Worm (Caenorhabditis elegans): ENCODE results near the gene ndx-3.
"Not testable (repeated sequence)": the region's sequence is repeated elsewhere in the genome, so short reads cannot be mapped to it uniquely, and the experiment has no call there.

Gene ndx-3

ce11 chrII:4915572-4915971 lies 37.8 kb upstream of the ndx-3 start:
- TF ChIP-seq ceh-30 (tag; optimal IDR thresholded peaks at IDR 0.05), result no peak
- TF ChIP-seq zip-5 (tag; optimal IDR thresholded peaks at IDR 0.05), result no peak
- TF ChIP-seq mec-3 (tag; optimal IDR thresholded peaks at IDR 0.05; ENCODE audit: borderline replicate concordance), result no peak
- no peak for TF ChIP-seq pax-1 (tag; optimal IDR thresholded peaks at IDR 0.05)
- no peak for TF ChIP-seq ceh-31 (tag; optimal IDR thresholded peaks at IDR 0.05)
- no peak for TF ChIP-seq pag-3 (tag; optimal IDR thresholded peaks at IDR 0.05; ENCODE audit: borderline replicate concordance)
- TF ChIP-seq ceh-18 (tag; optimal IDR thresholded peaks at IDR 0.05), result no peak
- no peak for TF ChIP-seq tbx-2 (tag; optimal IDR thresholded peaks at IDR 0.05)
- no peak for TF ChIP-seq ceh-2 (tag; optimal IDR thresholded peaks at IDR 0.05)
- no peak for TF ChIP-seq unc-3 (GFP tag; conservative IDR thresholded peaks at IDR 0.05)
- no peak for TF ChIP-seq unc-3 (tag; optimal IDR thresholded peaks at IDR 0.05)
- no peak for TF ChIP-seq tbx-7 (tag; optimal IDR thresholded peaks at IDR 0.05)
- no peak for TF ChIP-seq ceh-24 (tag; optimal IDR thresholded peaks at IDR 0.05)
- no peak for TF ChIP-seq ama-1 (optimal IDR thresholded peaks at IDR 0.05)
- no peak for TF ChIP-seq sox-2 (GFP tag; IDR thresholded peaks at IDR 0.05)
- no peak for TF ChIP-seq nfya-1 (tag; optimal IDR thresholded peaks at IDR 0.05)

ce11 chrII:4916462-4916861 lies 36.9 kb upstream of the ndx-3 start, which contains the start of gene msp-31:
Gene msp-31 (minus strand): TSS chrII:4916562.
- TF ChIP-seq ceh-24 (tag; optimal IDR thresholded peaks at IDR 0.05); che-1 (tag; optimal IDR thresholded peaks at IDR 0.05); mec-3 (tag; optimal IDR thresholded peaks at IDR 0.05; ENCODE audit: borderline replicate concordance): not testable (repeated sequence)

- TF ChIP-seq ttx-3 (tag; optimal IDR thresholded peaks at IDR 0.05) (no peak), zip-5 (tag; optimal IDR thresholded peaks at IDR 0.05) (no peak), pha-4 (tag; optimal IDR thresholded peaks at IDR 0.05) (no peak), Y22D7AL.16 (tag; optimal IDR thresholded peaks at IDR 0.05) (no peak), lin-11 (tag; optimal IDR thresholded peaks at IDR 0.05) (no peak), ref-2 (tag; optimal IDR thresholded peaks at IDR 0.05) (no peak), ceh-6 (GFP tag; optimal IDR thresholded peaks at IDR 0.05) (no peak), tbx-2 (tag; optimal IDR thresholded peaks at IDR 0.05) (no peak), C38D4.7 (GFP tag; optimal IDR thresholded peaks at IDR 0.05) (no peak), ceh-48 (tag; optimal IDR thresholded peaks at IDR 0.05) (no peak), nfya-1 (tag; optimal IDR thresholded peaks at IDR 0.05) (no peak), fax-1 (tag; optimal IDR thresholded peaks at IDR 0.05) (no peak), eyg-1 (tag; optimal IDR thresholded peaks at IDR 0.05) (no peak), ceh-24 (tag; optimal IDR thresholded peaks at IDR 0.05) (no peak)
Observed at ce11 chrII:4918501-4919021, 34.8 kb upstream of the ndx-3 start.

- peak; percentile 83 for TF ChIP-seq elt-2 (tag; optimal IDR thresholded peaks at IDR 0.05)
- no peak for TF ChIP-seq ceh-31 (tag; optimal IDR thresholded peaks at IDR 0.05)
Observed at ce11 chrII:4920608-4921007, 32.8 kb upstream of the ndx-3 start.

ce11 chrII:4924729-4925128 lies 28.7 kb upstream of the ndx-3 start:
- no peak for TF ChIP-seq unc-55 (GFP tag; optimal IDR thresholded peaks at IDR 0.05)
- TF ChIP-seq F13H6.1 (tag; optimal IDR thresholded peaks at IDR 0.05), result no peak
- no peak for TF ChIP-seq ahr-1 (tag; optimal IDR thresholded peaks at IDR 0.05)
- TF ChIP-seq syd-9 (tag; optimal IDR thresholded peaks at IDR 0.05), result no peak
- no peak for TF ChIP-seq ceh-30 (tag; optimal IDR thresholded peaks at IDR 0.05)
- TF ChIP-seq Y22D7AL.16 (tag; optimal IDR thresholded peaks at IDR 0.05), result no peak
- no peak for TF ChIP-seq sox-4 (tag; optimal IDR thresholded peaks at IDR 0.05)
- TF ChIP-seq ceh-24 (tag; optimal IDR thresholded peaks at IDR 0.05), result no peak
- no peak for TF ChIP-seq pqm-1 (tag; optimal IDR thresholded peaks at IDR 0.05)
- TF ChIP-seq che-1 (tag; optimal IDR thresholded peaks at IDR 0.05), result no peak
- TF ChIP-seq ama-1 (optimal IDR thresholded peaks at IDR 0.05), result no peak

Measured in whole organism, late embryonic.